Worm (Caenorhabditis elegans) whole organism, dauer: ENCODE measurements around the gene nhl-2.
"Not testable (repeated sequence)": the region's sequence is repeated elsewhere in the genome, so short reads cannot be mapped to it uniquely, and the experiment has no call there.

Experiments used
- unc-62 ChIP-seq: sonication (generic microtip); optimal IDR thresholded peaks from 2 replicates; lab custom pipeline; 2017; ENCODE audit warnings: missing biosample characterization, missing genetic modification reagents, missing genetic modification characterization

The nhl-2 gene

ce11 chrIII:4899035-4899578 lies at the start of gene nhl-2:
TSS of gene nhl-2 (minus strand) at chrIII:4899085.
- TF ChIP-seq unc-62 (GFP tag; lab: Kevin White, UChicago): no peak

DNA sequence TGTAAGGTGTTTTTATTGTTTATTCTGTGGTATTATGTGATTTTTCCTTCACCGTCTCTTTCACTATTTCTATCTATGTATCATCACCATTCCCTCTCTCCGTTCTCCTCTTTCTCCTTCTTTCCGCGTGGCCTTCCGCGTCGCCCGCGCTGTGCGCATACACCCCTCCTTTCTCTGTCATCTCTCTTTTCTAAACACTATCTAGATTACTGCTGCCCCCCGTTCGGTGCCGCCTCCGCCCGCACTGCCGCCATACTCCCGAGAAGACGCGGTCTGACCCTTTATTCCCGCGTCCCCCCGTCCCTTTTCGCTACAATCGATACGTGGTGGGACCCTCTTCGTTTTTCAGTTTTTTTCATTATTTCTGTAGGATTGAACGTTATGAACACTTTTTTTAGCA lies 49.7 kb upstream of the nhl-2 start:
- no peak for TF ChIP-seq unc-62 (GFP tag; lab: Kevin White, UChicago)

DNA sequence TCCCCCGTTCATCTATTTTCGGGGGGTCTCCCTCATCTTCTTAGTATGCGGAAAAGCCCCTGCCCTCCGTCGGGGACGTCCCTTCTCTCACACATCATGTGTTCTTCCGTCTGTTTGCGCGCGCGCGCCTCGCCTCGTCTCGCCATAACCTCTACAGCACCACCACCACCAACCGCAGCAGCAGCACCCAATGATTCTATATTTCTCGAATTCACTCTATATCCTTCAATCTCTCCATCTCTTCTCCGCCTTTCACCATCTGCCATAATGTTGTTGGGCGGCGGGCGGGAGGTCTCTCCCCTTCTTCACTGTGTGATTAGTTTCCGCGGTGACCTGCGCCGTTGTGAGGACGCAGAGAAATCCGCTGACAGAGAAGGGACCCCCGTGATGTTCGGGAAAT lies 48.5 kb upstream of the nhl-2 start:
- no peak for TF ChIP-seq unc-62 (GFP tag; lab: Kevin White, UChicago)

DNA sequence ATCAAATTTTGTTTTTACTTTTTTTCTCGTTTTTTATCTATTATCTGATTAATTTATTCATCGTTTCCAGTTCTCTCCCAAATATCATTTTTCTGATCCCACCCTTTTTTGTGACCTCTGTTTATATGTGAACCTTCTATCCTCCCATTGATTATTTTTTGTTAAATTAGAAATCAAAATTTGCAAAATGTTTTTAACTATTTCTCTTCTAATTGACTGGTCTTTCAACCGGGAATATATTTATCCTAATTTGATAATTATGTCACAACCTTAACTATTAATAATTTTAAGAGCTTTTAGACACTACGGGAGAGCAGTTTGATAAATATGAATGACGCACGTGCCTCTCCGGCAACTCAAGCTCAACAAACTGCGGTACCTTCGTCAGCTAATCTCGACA lies 45.3 kb upstream of the nhl-2 start, which contains the start of gene ntl-9:
TSS of gene ntl-9 (plus strand) at position 301 of the 400 bp plus-strand sequence.
- TF ChIP-seq unc-62 (GFP tag; lab: Kevin White, UChicago): no peak

DNA sequence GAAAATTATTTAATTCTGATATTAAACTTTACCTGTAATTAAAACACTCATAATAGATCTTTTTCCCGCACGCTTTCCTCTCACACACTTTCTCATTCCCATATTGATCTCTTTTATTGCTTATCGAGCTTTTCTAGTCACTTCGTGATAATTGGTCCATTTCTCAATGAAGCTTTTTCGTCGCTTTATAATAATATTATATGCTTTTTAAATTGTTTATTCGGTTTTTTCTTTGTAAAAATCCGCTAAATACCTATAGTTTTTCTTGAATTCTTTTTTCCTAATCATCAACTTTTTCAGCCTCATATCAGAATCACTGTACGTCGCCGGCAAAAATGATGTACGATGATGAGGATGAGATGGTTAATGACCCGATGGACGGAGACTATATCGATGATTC lies 40.4 kb upstream of the nhl-2 start, which contains the start of gene rpb-2:
TSS of gene rpb-2 (plus strand) at position 301 of the 400 bp plus-strand sequence.
- TF ChIP-seq unc-62 (GFP tag; lab: Kevin White, UChicago): no peak

DNA sequence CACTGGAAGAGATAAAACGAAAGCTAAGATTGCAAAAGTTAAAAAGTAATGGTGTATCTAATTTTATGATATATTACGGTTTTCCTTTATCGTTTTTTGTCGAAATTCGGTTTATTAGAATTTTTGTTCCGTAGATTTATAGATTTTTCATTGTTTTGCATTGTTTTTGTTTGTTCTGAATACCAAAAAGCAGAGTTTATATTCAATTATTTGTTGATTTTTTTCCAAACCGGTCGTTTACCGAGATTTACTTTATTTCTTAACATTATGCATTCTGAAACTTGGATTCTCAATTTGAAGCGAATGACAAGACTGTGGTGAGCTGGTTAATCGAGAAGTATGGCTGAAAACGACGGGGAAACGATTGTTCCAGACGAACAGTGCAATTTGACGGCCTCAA lies 38.1 kb upstream of the nhl-2 start, which contains the start of gene fsn-1:
TSS of gene fsn-1 (plus strand) at position 301 of the 400 bp plus-strand sequence.
- no peak for TF ChIP-seq unc-62 (GFP tag; lab: Kevin White, UChicago)

ce11 chrIII:4934896-4935628 lies 36.2 kb upstream of the nhl-2 start, which contains the start of gene mrps-18C:
TSS of gene mrps-18C (plus strand) at chrIII:4935578.
- no peak for TF ChIP-seq unc-62 (GFP tag; lab: Kevin White, UChicago)

ce11 chrIII:4932203-4932699 lies 33.4 kb upstream of the nhl-2 start, which contains the start of the genes C26E6.12 and eri-9:
TSS of gene C26E6.12 (minus strand) at chrIII:4932253.
TSS of gene eri-9 (plus strand) at chrIII:4932450.
- no peak for TF ChIP-seq unc-62 (GFP tag; lab: Kevin White, UChicago)

DNA sequence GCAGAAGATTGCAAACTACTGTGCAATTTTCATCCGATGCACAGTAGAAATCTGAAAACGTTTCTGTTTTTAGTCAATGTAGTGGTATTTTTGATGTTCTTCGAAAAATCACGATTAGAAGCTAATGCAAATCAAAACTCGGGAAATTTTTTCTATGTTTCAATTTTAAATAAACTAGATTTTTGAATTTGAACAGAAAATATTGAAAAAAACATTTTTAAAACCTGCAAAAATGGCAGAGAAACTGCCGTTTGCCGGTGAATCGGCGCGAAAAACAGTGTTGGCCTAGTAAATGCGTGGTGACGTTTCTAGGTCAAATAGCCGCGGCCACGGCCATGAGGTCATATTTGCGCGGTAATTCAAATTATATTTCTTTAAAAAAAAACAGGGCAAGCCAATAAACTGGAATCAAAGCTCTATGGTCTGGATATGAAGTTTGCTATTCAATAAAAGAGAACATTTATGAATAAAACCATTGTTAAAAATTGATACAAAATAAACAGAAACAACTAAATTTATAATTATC lies 31.3 kb upstream of the nhl-2 start, which contains the start of gene set-2:
TSS of gene set-2 (minus strand) at position 51 of the 526 bp plus-strand sequence.
- no peak for TF ChIP-seq unc-62 (GFP tag; lab: Kevin White, UChicago)

ce11 chrIII:4924134-4924533 lies 25.2 kb upstream of the nhl-2 start:
- no peak for TF ChIP-seq unc-62 (GFP tag; lab: Kevin White, UChicago)

ce11 chrIII:4922020-4922419 lies 23.1 kb upstream of the nhl-2 start, which contains the start of gene mmab-1:
TSS of gene mmab-1 (minus strand) at chrIII:4922114.
- TF ChIP-seq unc-62 (GFP tag; lab: Kevin White, UChicago): not testable (repeated sequence)

DNA sequence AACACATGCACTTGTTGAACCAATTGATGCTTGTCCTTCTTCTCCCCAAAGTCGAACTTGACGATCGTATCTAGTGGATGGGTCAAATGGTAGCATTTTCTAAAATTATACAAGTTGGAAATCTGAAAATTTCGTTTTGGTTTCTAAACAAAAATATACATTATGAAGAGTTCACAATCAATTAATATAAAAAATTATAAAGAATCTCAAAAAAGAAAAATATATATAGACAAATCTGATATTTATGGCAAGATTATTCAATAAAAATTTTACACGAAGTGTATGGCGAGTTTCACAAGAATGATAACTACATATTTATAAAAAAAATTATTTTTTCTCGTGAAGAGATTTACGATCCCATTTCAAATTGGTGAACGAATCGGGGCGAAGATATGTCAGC lies 21.3 kb upstream of the nhl-2 start, which contains the start of gene ula-1:
TSS of gene ula-1 (minus strand) at position 101 of the 400 bp plus-strand sequence.
- no peak for TF ChIP-seq unc-62 (GFP tag; lab: Kevin White, UChicago)

- TF ChIP-seq unc-62 (GFP tag; lab: Kevin White, UChicago): no peak
These were observed 20.0 kb upstream of the nhl-2 start for ce11 chrIII:4918906-4919305.

DNA sequence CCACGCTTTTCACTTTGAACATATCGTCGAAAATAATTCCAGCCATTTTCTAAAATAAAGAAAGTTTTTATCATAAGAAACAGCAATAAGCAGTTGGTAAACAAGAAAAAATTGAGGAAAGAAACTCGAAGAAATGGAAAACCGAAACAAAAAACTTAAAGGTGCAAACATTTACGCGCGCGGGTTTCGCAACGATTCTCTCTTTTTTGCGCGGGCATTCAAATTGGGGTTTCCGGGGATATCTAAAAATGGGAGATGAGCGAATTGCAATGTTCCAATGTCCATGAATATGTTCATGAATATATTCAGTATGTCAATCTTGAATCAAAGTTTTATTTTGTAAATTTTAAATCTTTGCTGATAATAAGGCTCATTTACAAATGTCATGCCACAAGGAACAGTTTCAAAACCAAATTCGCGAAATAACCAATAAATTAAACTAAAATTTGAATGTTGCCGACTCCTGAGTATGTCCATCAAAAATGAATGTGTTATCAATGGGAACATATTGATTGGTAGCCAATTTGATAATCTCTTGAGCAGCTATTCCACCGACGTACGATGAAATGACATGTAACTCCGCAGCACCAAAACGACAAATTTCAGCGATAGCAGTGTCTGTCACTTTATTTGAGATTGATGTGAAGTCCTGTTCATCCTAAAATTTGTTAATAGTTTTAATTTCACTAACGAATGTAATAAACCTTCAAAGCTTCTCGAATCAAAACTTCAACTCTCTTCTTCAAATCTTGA lies 19.3 kb upstream of the nhl-2 start, which contains the start of gene rpb-8:
TSS of gene rpb-8 (minus strand) at position 49 of the 753 bp plus-strand sequence.
- TF ChIP-seq unc-62 (GFP tag; lab: Kevin White, UChicago): no peak

DNA sequence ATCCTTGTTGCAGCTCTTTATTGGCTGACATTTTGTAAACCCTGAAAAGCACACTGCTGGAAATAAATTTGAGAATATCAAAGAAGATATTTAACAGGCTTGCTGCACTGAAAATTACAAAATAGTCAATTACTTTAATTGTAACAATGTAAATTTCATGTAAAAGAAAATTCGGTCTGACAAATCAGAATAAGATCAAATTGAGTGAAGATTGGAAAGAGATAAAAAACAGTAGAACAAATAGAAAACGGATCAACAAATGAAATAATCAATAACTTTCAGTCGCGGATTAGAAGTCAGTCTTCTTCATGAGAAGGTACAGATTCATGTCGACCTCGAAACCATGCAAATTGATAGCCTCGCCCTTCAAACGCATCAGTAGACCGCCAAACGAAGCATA lies 18.2 kb upstream of the nhl-2 start, which contains the start of gene rars-1:
TSS of gene rars-1 (minus strand) at position 101 of the 400 bp plus-strand sequence.
- no peak for TF ChIP-seq unc-62 (GFP tag; lab: Kevin White, UChicago)
